In genomic region chrX:7701282-7702078, dm6 we compare ENCODE assay signal across 1 fruit fly cellular context.
A peak's percentile ranks its signal among the peaks of the same experiment; 100 is the strongest.
TF ChIP-seq lines count a peak whose summit lies in the region.

No protein-coding gene starts in this region.

TF ChIP-seq in whole organism, embryonic, 481 proteins besides CTCF, POLR2A, EP300 and RAD21 (continued from another document and continues in another):
- TF ChIP-seq Sox102F (GFP tag; optimal IDR thresholded peaks at IDR 0.05; lab: Kevin White, UChicago) (peak; percentile 75), CG3065 (GFP tag; optimal IDR thresholded peaks at IDR 0.05; lab: Kevin White, UChicago) (no peak), Mrtf (GFP tag; IDR thresholded peaks at IDR 0.05; lab: Robert Waterston, UW) (peak; percentile 30; the same call in 1 of the 3 replicates), vnd (GFP tag; IDR thresholded peaks at IDR 0.05; lab: Robert Waterston, UW; ENCODE audit: partially characterized antibody) (no peak), NC2α (GFP tag; optimal IDR thresholded peaks at IDR 0.05; lab: Kevin White, UChicago) (no peak), wdn (GFP tag; IDR thresholded peaks at IDR 0.05; lab: Robert Waterston, UW) (no peak; the same call in 1 of the 2 replicates), fru (optimal IDR thresholded peaks at IDR 0.05; lab: Kevin White, UChicago) (no peak), so (GFP tag; IDR thresholded peaks at IDR 0.05; lab: Robert Waterston, UW) (0 out of 3 replicates have a peak, but pooled peaks have one; percentile 49), Doc3 (GFP tag; IDR thresholded peaks at IDR 0.05; lab: Robert Waterston, UW; ENCODE audit: partially characterized antibody) (no peak), nau (GFP tag; optimal IDR thresholded peaks at IDR 0.05; lab: Kevin White, UChicago) (peak; percentile 62), Gug (GFP tag; IDR thresholded peaks at IDR 0.05; lab: Robert Waterston, UW) (peak; percentile 38; the same call in 2 of the 4 replicates), vfl (GFP tag; optimal IDR thresholded peaks at IDR 0.05; lab: Kevin White, UChicago) (peak; percentile 59), CG11723 (GFP tag; optimal IDR thresholded peaks at IDR 0.05; lab: Kevin White, UChicago) (peak; percentile 32), bowl (GFP tag; IDR thresholded peaks at IDR 0.05; lab: Robert Waterston, UW) (peak; percentile 8; the same call in 1 of the 2 replicates), CG4282 (GFP tag; optimal IDR thresholded peaks at IDR 0.05; lab: Kevin White, UChicago) (no peak), zen2 (GFP tag; IDR thresholded peaks at IDR 0.05; lab: Robert Waterston, UW; ENCODE audit: partially characterized antibody) (no peak), CG10209 (GFP tag; optimal IDR thresholded peaks at IDR 0.05; lab: Kevin White, UChicago) (peak; percentile 81), gfzf (GFP tag; optimal IDR thresholded peaks at IDR 0.05; lab: Kevin White, UChicago) (no peak), nmo (GFP tag; optimal IDR thresholded peaks at IDR 0.05; lab: Kevin White, UChicago) (peak; percentile 35), CG7963 (GFP tag; IDR thresholded peaks at IDR 0.05; lab: Robert Waterston, UW; ENCODE audit: partially characterized antibody) (no peak), CG7357 (GFP tag; IDR thresholded peaks at IDR 0.05; lab: Robert Waterston, UW) (peak; percentile 48; the same call in 2 of the 3 replicates), CG3838 (GFP tag; optimal IDR thresholded peaks at IDR 0.05; lab: Kevin White, UChicago) (peak; percentile 37), chif (GFP tag; optimal IDR thresholded peaks at IDR 0.05; lab: Kevin White, UChicago) (peak; percentile 47 to 48), Chrac-16 (GFP tag; optimal IDR thresholded peaks at IDR 0.05; lab: Kevin White, UChicago) (peak; percentile 52), Pdp1 (GFP tag; optimal IDR thresholded peaks at IDR 0.05; lab: Kevin White, UChicago) (peak; percentile 28 to 89), klu (GFP tag; IDR thresholded peaks at IDR 0.05; lab: Robert Waterston, UW) (peak; percentile 22; the same call in 1 of the 2 replicates), ftz-f1 (GFP tag; optimal IDR thresholded peaks at IDR 0.05; lab: Kevin White, UChicago) (no peak), pnt (GFP tag; optimal IDR thresholded peaks at IDR 0.05; lab: Kevin White, UChicago) (no peak), cg (GFP tag; optimal IDR thresholded peaks at IDR 0.05; lab: Kevin White, UChicago) (peak; percentile 56), lov (optimal IDR thresholded peaks at IDR 0.05; lab: Kevin White, UChicago) (no peak), lov (GFP tag; IDR thresholded peaks at IDR 0.05; lab: Robert Waterston, UW) (no peak), Taf1 (GFP tag; IDR thresholded peaks at IDR 0.05; lab: Robert Waterston, UW) (peak; percentile 65), CG31441 (GFP tag; IDR thresholded peaks at IDR 0.05; lab: Robert Waterston, UW) (peak; percentile 82), CG3995 (GFP tag; optimal IDR thresholded peaks at IDR 0.05; lab: Kevin White, UChicago) (peak; percentile 33), CkIIα-i1 (GFP tag; IDR thresholded peaks at IDR 0.05; lab: Robert Waterston, UW) (no peak), ato (GFP tag; IDR thresholded peaks at IDR 0.05; lab: Robert Waterston, UW; ENCODE audit: partially characterized antibody) (no peak), gce (GFP tag; IDR thresholded peaks at IDR 0.05; lab: Robert Waterston, UW) (no peak), CG17361 (GFP tag; IDR thresholded peaks at IDR 0.05; lab: Robert Waterston, UW) (peak; percentile 82), CG30020 (tag; optimal IDR thresholded peaks at IDR 0.05; lab: Kevin White, UChicago) (no peak), CG18476 (GFP tag; optimal IDR thresholded peaks at IDR 0.05; lab: Kevin White, UChicago) (peak; percentile 42), Antp (GFP tag; optimal IDR thresholded peaks at IDR 0.05; lab: Kevin White, UChicago) (no peak), run (tag; optimal IDR thresholded peaks at IDR 0.05; lab: Kevin White, UChicago) (peak; percentile 32), NC2β (GFP tag; optimal IDR thresholded peaks at IDR 0.05; lab: Kevin White, UChicago) (no peak), CG6813 (GFP tag; optimal IDR thresholded peaks at IDR 0.05; lab: Kevin White, UChicago) (peak; percentile 40), ems (GFP tag; optimal IDR thresholded peaks at IDR 0.05; lab: Kevin White, UChicago) (peak; percentile 34), chn (GFP tag; optimal IDR thresholded peaks at IDR 0.05; lab: Kevin White, UChicago) (no peak), Asciz (GFP tag; optimal IDR thresholded peaks at IDR 0.05; lab: Kevin White, UChicago) (peak; percentile 46), CHES-1-like (GFP tag; optimal IDR thresholded peaks at IDR 0.05; lab: Kevin White, UChicago) (peak; percentile 91), wor (GFP tag; IDR thresholded peaks at IDR 0.05; lab: Robert Waterston, UW) (peak; percentile 29; the same call in 1 of the 2 replicates), ewg (GFP tag; optimal IDR thresholded peaks at IDR 0.05; lab: Kevin White, UChicago) (peak; percentile 44), CG7987 (GFP tag; optimal IDR thresholded peaks at IDR 0.05; lab: Kevin White, UChicago) (peak; percentile 55), twi (tag; optimal IDR thresholded peaks at IDR 0.05; lab: Kevin White, UChicago) (peak; percentile 32), jumu (GFP tag; optimal IDR thresholded peaks at IDR 0.05; lab: Kevin White, UChicago) (peak; percentile 19), zfh2 (GFP tag; optimal IDR thresholded peaks at IDR 0.05; lab: Kevin White, UChicago) (peak; percentile 47), tap (tag; optimal IDR thresholded peaks at IDR 0.05; lab: Kevin White, UChicago) (peak; percentile 67), CG17912 (GFP tag; optimal IDR thresholded peaks at IDR 0.05; lab: Kevin White, UChicago) (no peak), croc (GFP tag; conservative IDR thresholded peaks at IDR 0.05; lab: Robert Waterston, UW) (no peak), CG7271 (tag; optimal IDR thresholded peaks at IDR 0.05; lab: Kevin White, UChicago) (no peak), CG11695 (GFP tag; IDR thresholded peaks at IDR 0.05; lab: Robert Waterston, UW) (peak; percentile 77), CG8281 (tag; optimal IDR thresholded peaks at IDR 0.05; lab: Kevin White, UChicago) (no peak), sr (GFP tag; IDR thresholded peaks at IDR 0.05; lab: Robert Waterston, UW) (no peak), CG10654 (GFP tag; optimal IDR thresholded peaks at IDR 0.05; lab: Kevin White, UChicago) (peak; percentile 32), h (optimal IDR thresholded peaks at IDR 0.05; lab: Kevin White, UChicago) (no peak), C15 (GFP tag; IDR thresholded peaks at IDR 0.05; lab: Robert Waterston, UW) (0 out of 3 replicates have a peak, but pooled peaks have one; percentile 12), Ets65A (GFP tag; lab: Kevin White, UChicago) (peak; percentile 84), Jarid2 (GFP tag; optimal IDR thresholded peaks at IDR 0.05; lab: Kevin White, UChicago) (peak; percentile 42), Aef1 (GFP tag; IDR thresholded peaks at IDR 0.05; lab: Robert Waterston, UW) (peak; percentile 37), yki (optimal IDR thresholded peaks at IDR 0.05; lab: Kevin White, UChicago) (no peak), crc (GFP tag; optimal IDR thresholded peaks at IDR 0.05; lab: Kevin White, UChicago) (no peak), Dbx (GFP tag; IDR thresholded peaks at IDR 0.05; lab: Robert Waterston, UW) (peak; percentile 67), CG14667 (GFP tag; IDR thresholded peaks at IDR 0.05; lab: Robert Waterston, UW) (no peak), CG31365 (tag; optimal IDR thresholded peaks at IDR 0.05; lab: Kevin White, UChicago) (no peak), CG2116 (GFP tag; optimal IDR thresholded peaks at IDR 0.05; lab: Kevin White, UChicago) (peak; percentile 19), CG9876 (GFP tag; optimal IDR thresholded peaks at IDR 0.05; lab: Kevin White, UChicago) (no peak), CG2129 (GFP tag; IDR thresholded peaks at IDR 0.05; lab: Robert Waterston, UW; ENCODE audit: partially characterized antibody) (no peak), CG2875 (GFP tag; optimal IDR thresholded peaks at IDR 0.05; lab: Kevin White, UChicago) (no peak), CG34224 (GFP tag; IDR thresholded peaks at IDR 0.05; lab: Robert Waterston, UW; ENCODE audit: partially characterized antibody) (no peak), tio (GFP tag; optimal IDR thresholded peaks at IDR 0.05; lab: Kevin White, UChicago) (peak; percentile 63), CG13287 (GFP tag; IDR thresholded peaks at IDR 0.05; lab: Robert Waterston, UW; ENCODE audit: partially characterized antibody) (no peak), her (GFP tag; optimal IDR thresholded peaks at IDR 0.05; lab: Kevin White, UChicago) (peak; percentile 19), Nf-YC (tag; optimal IDR thresholded peaks at IDR 0.05; lab: Kevin White, UChicago) (peak; percentile 72), crol (GFP tag; IDR thresholded peaks at IDR 0.05; lab: Robert Waterston, UW) (no peak), Stat92E (GFP tag; optimal IDR thresholded peaks at IDR 0.05; lab: Kevin White, UChicago) (no peak), Nf-YA (GFP tag; IDR thresholded peaks at IDR 0.05; lab: Robert Waterston, UW) (no peak), CG7839 (tag; optimal IDR thresholded peaks at IDR 0.05; lab: Kevin White, UChicago) (peak; percentile 70), Hmx (GFP tag; optimal IDR thresholded peaks at IDR 0.05; lab: Kevin White, UChicago) (no peak), ham (GFP tag; IDR thresholded peaks at IDR 0.05; lab: Robert Waterston, UW) (peak; percentile 64; the same call in 1 of the 2 replicates), HLH54F (GFP tag; optimal IDR thresholded peaks at IDR 0.05; lab: Kevin White, UChicago) (peak; percentile 45), CG15696 (tag; optimal IDR thresholded peaks at IDR 0.05; lab: Kevin White, UChicago) (peak; percentile 32), Poxn (GFP tag; IDR thresholded peaks at IDR 0.05; lab: Robert Waterston, UW) (no peak), CG1024 (GFP tag; IDR thresholded peaks at IDR 0.05; lab: Robert Waterston, UW) (no peak), CG14014 (GFP tag; IDR thresholded peaks at IDR 0.05; lab: Robert Waterston, UW) (peak; percentile 60), corto (GFP tag; optimal IDR thresholded peaks at IDR 0.05; lab: Kevin White, UChicago) (no peak), Drgx (GFP tag; IDR thresholded peaks at IDR 0.05; lab: Robert Waterston, UW) (peak; percentile 28), insv (GFP tag; optimal IDR thresholded peaks at IDR 0.05; lab: Kevin White, UChicago) (peak in 1 of 2 experiments; percentile 8), usp (GFP tag; optimal IDR thresholded peaks at IDR 0.05; lab: Kevin White, UChicago) (no peak), CG10366 (GFP tag; IDR thresholded peaks at IDR 0.05; lab: Robert Waterston, UW) (peak; percentile 53), sqz (GFP tag; optimal IDR thresholded peaks at IDR 0.05; lab: Kevin White, UChicago) (peak; percentile 57), Trl (optimal IDR thresholded peaks at IDR 0.05; lab: Kevin White, UChicago) (no peak), Trl (GFP tag; optimal IDR thresholded peaks at IDR 0.05; lab: Kevin White, UChicago) (peak; percentile 5), inv (GFP tag; IDR thresholded peaks at IDR 0.05; lab: Robert Waterston, UW; ENCODE audit: partially characterized antibody) (no peak), CG17385 (GFP tag; optimal IDR thresholded peaks at IDR 0.05; lab: Kevin White, UChicago) (peak; percentile 81), CG6683 (GFP tag; optimal IDR thresholded peaks at IDR 0.05; lab: Kevin White, UChicago) (peak; percentile 67), Dek (tag; optimal IDR thresholded peaks at IDR 0.05; lab: Kevin White, UChicago) (peak; percentile 84), grn (GFP tag; optimal IDR thresholded peaks at IDR 0.05; lab: Kevin White, UChicago) (no peak), ash1 (GFP tag; optimal IDR thresholded peaks at IDR 0.05; lab: Kevin White, UChicago) (no peak), Fer1 (GFP tag; optimal IDR thresholded peaks at IDR 0.05; lab: Kevin White, UChicago) (peak; percentile 90), slou (GFP tag; optimal IDR thresholded peaks at IDR 0.05; lab: Kevin White, UChicago) (no peak), CG3163 (GFP tag; optimal IDR thresholded peaks at IDR 0.05; lab: Kevin White, UChicago) (no peak), ttk (GFP tag; IDR thresholded peaks at IDR 0.05; lab: Robert Waterston, UW) (peak; percentile 29), Hr3 (GFP tag; optimal IDR thresholded peaks at IDR 0.05; lab: Kevin White, UChicago) (peak; percentile 50), maf-S (GFP tag; optimal IDR thresholded peaks at IDR 0.05; lab: Kevin White, UChicago) (peak; percentile 60), CG5953 (GFP tag; IDR thresholded peaks at IDR 0.05; lab: Robert Waterston, UW) (no peak; the same call in 1 of the 2 replicates), CG18764 (GFP tag; optimal IDR thresholded peaks at IDR 0.05; lab: Kevin White, UChicago) (no peak), CG6765 (GFP tag; optimal IDR thresholded peaks at IDR 0.05; lab: Kevin White, UChicago) (peak; percentile 63), repo (GFP tag; optimal IDR thresholded peaks at IDR 0.05; lab: Kevin White, UChicago) (no peak), CG18619 (GFP tag; optimal IDR thresholded peaks at IDR 0.05; lab: Kevin White, UChicago) (peak; percentile 72), az2 (GFP tag; optimal IDR thresholded peaks at IDR 0.05; lab: Kevin White, UChicago) (peak; percentile 57), vvl (GFP tag; IDR thresholded peaks at IDR 0.05; lab: Robert Waterston, UW) (peak; percentile 69), CG1602 (GFP tag; optimal IDR thresholded peaks at IDR 0.05; lab: Kevin White, UChicago) (peak; percentile 42), MBD-R2 (GFP tag; IDR thresholded peaks at IDR 0.05; lab: Robert Waterston, UW) (no peak; the same call in 1 of the 2 replicates), Usf (GFP tag; optimal IDR thresholded peaks at IDR 0.05; lab: Kevin White, UChicago) (peak; percentile 43), Myb (GFP tag; optimal IDR thresholded peaks at IDR 0.05; lab: Kevin White, UChicago) (peak; percentile 33), nerfin-1 (tag; optimal IDR thresholded peaks at IDR 0.05; lab: Kevin White, UChicago) (peak; percentile 63), CG7372 (GFP tag; IDR thresholded peaks at IDR 0.05; lab: Robert Waterston, UW) (peak; percentile 46; the same call in 1 of the 2 replicates), Lpt (GFP tag; optimal IDR thresholded peaks at IDR 0.05; lab: Kevin White, UChicago) (no peak), CG10147 (GFP tag; optimal IDR thresholded peaks at IDR 0.05; lab: Kevin White, UChicago) (peak; percentile 76), BtbVII (GFP tag; optimal IDR thresholded peaks at IDR 0.05; lab: Kevin White, UChicago) (peak; percentile 86), da (GFP tag; optimal IDR thresholded peaks at IDR 0.05; lab: Kevin White, UChicago) (no peak), CG1603 (tag; optimal IDR thresholded peaks at IDR 0.05; lab: Kevin White, UChicago) (peak; percentile 33), bbx (GFP tag; IDR thresholded peaks at IDR 0.05; lab: Robert Waterston, UW; ENCODE audit: partially characterized antibody) (no peak), slp2 (GFP tag; optimal IDR thresholded peaks at IDR 0.05; lab: Kevin White, UChicago) (no peak)
